Fruit fly (Drosophila melanogaster): ENCODE data around the gene eIF4E1.
A peak's percentile ranks its signal among the peaks of the same experiment; 100 is the strongest.

The eIF4E1 gene

DNA sequence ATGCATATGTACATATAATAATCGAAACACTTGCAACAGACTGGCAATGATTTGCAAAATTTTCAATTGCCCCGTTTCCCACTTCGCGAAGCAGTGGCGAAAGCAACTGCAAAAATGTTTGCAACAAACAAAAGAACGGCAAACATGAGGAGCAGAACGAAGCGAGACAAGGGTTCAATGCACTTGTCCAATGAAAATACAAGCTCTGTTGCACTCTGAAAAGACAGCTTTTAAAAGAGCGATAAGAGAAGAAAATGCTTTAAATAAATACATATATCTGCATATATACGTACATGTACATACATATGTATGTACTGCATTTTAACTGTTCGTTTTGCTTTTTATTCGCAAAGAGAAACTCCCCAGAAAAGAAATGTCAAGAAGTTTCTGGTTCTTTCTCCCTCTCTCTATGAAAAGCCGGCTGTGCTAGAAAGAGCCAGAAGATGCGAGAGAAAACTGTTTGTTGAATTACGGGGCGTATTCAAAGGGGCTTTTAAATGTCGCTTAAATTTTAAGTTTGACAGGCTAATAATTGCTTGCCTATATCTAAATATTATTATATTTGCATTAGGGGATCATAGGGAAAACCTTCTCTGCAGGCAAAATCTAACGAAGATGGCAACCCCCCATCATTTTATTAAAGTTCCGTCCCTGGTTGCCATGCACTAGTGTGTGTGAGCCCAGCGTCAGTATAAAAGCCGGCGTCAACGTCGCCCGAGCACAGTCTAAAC lies 18.8 kb downstream of the eIF4E1 start, which contains the start of gene Hsp27 (continued):
- TF ChIP-seq CG6254 (GFP tag; optimal IDR thresholded peaks at IDR 0.05) (peak; percentile 97), CG16813 (GFP tag; IDR thresholded peaks at IDR 0.05; ENCODE audit: partially characterized antibody) (no peak), Hey (tag; optimal IDR thresholded peaks at IDR 0.05) (peak; percentile 56), dmrt99B (tag; optimal IDR thresholded peaks at IDR 0.05) (peak; percentile 99), C15 (GFP tag; IDR thresholded peaks at IDR 0.05) (peak; percentile 96), fd96Cb (tag; optimal IDR thresholded peaks at IDR 0.05) (peak; percentile 99), NC2α (GFP tag; optimal IDR thresholded peaks at IDR 0.05) (peak; percentile 65), klu (GFP tag; IDR thresholded peaks at IDR 0.05) (peak; percentile 96), HHEX (GFP tag; optimal IDR thresholded peaks at IDR 0.05) (peak; percentile 97), Taf1 (GFP tag; IDR thresholded peaks at IDR 0.05) (peak; percentile 97), Pdp1 (GFP tag; optimal IDR thresholded peaks at IDR 0.05) (peak; percentile 96 to 99), CG18476 (GFP tag; optimal IDR thresholded peaks at IDR 0.05) (peak; percentile 98), hth (optimal IDR thresholded peaks at IDR 0.05) (no peak), tna (GFP tag; IDR thresholded peaks at IDR 0.05; ENCODE audit: partially characterized antibody) (no peak), Dp (GFP tag; optimal IDR thresholded peaks at IDR 0.05) (peak; percentile 32), eyg (GFP tag; optimal IDR thresholded peaks at IDR 0.05) (peak; percentile 92), CG3995 (GFP tag; optimal IDR thresholded peaks at IDR 0.05) (peak; percentile 80), CG18011 (GFP tag; optimal IDR thresholded peaks at IDR 0.05) (peak; percentile 89), ems (GFP tag; optimal IDR thresholded peaks at IDR 0.05) (peak; percentile 99), cwo (GFP tag; optimal IDR thresholded peaks at IDR 0.05) (peak; percentile 97), cas (GFP tag; IDR thresholded peaks at IDR 0.05) (peak; percentile 95), sima (GFP tag; optimal IDR thresholded peaks at IDR 0.05) (peak; percentile 68), knrl (GFP tag; IDR thresholded peaks at IDR 0.05; ENCODE audit: partially characterized antibody) (peak; percentile 48; the same call in 2 of the 3 replicates), Poxn (GFP tag; IDR thresholded peaks at IDR 0.05) (peak; percentile 84), lab (GFP tag; optimal IDR thresholded peaks at IDR 0.05) (peak; percentile 99), Six4 (GFP tag; optimal IDR thresholded peaks at IDR 0.05) (peak; percentile 97), CG17612 (GFP tag; IDR thresholded peaks at IDR 0.05) (peak; percentile 96), CG8924 (tag; optimal IDR thresholded peaks at IDR 0.05) (peak; percentile 98), CG15696 (tag; optimal IDR thresholded peaks at IDR 0.05) (peak; percentile 79), ab (GFP tag; optimal IDR thresholded peaks at IDR 0.05) (peak; percentile 75), CG34224 (GFP tag; IDR thresholded peaks at IDR 0.05; ENCODE audit: partially characterized antibody) (peak; percentile 31; the same call in 1 of the 3 replicates), CG10147 (GFP tag; optimal IDR thresholded peaks at IDR 0.05) (peak; percentile 96), CG11247 (GFP tag; IDR thresholded peaks at IDR 0.05) (peak; percentile 98), stc (GFP tag; IDR thresholded peaks at IDR 0.05) (peak; percentile 98), org-1 (GFP tag; optimal IDR thresholded peaks at IDR 0.05) (peak; percentile 97), cato (GFP tag; optimal IDR thresholded peaks at IDR 0.05; ENCODE audit: borderline replicate concordance) (peak; percentile 97), Awh (GFP tag; IDR thresholded peaks at IDR 0.05) (peak; percentile 99), Lhr (GFP tag; optimal IDR thresholded peaks at IDR 0.05) (peak; percentile 93), exex (tag; optimal IDR thresholded peaks at IDR 0.05) (no peak), CG3838 (GFP tag; optimal IDR thresholded peaks at IDR 0.05) (peak; percentile 87), dati (GFP tag; IDR thresholded peaks at IDR 0.05) (peak; percentile 96), CG10979 (tag; optimal IDR thresholded peaks at IDR 0.05) (peak; percentile 99), Blimp-1 (GFP tag; optimal IDR thresholded peaks at IDR 0.05) (peak; percentile 98), tap (tag; optimal IDR thresholded peaks at IDR 0.05) (peak; percentile 96), MESR4 (GFP tag; optimal IDR thresholded peaks at IDR 0.05) (peak; percentile 63), corto (GFP tag; optimal IDR thresholded peaks at IDR 0.05) (peak; percentile 100), Bteb2 (GFP tag; optimal IDR thresholded peaks at IDR 0.05) (peak; percentile 94), CG32767 (GFP tag; IDR thresholded peaks at IDR 0.05) (peak; percentile 97)
